Fruit fly (Drosophila melanogaster) whole organism, embryonic: ENCODE results near the gene PIG-C.

Source experiments
- Ada2b ChIP-seq: fragments of 200-800 bp; sonication (Bioruptor generic); IDR thresholded peaks from 2 replicates; pipeline ENCODE4 v1.3.6; 2022; ENCODE audit warnings: missing biosample characterization, missing genetic modification characterization
- Blimp-1 ChIP-seq: fragments of 200-800 bp; sonication (Bioruptor generic); optimal IDR thresholded peaks from 3 replicates; lab custom pipeline; 2018; ENCODE audit warnings: missing biosample characterization, missing genetic modification characterization, mild to moderate bottlenecking, moderate library complexity, missing genetic modification reagents
- CG12071 ChIP-seq: fragments of 200-800 bp; sonication (Bioruptor generic); optimal IDR thresholded peaks from 3 replicates; lab custom pipeline; 2018; ENCODE audit warnings: missing biosample characterization, mild to moderate bottlenecking, missing genetic modification characterization
- CG12155 ChIP-seq: fragments of 200-800 bp; sonication (Bioruptor generic); optimal IDR thresholded peaks from 3 replicates; lab custom pipeline; 2016; ENCODE audit warnings: missing biosample characterization, missing genetic modification characterization
- CG12236 ChIP-seq: fragments of 200-800 bp; sonication (Bioruptor generic); optimal IDR thresholded peaks from 2 replicates; lab custom pipeline; 2016; ENCODE audit warnings: missing biosample characterization, missing genetic modification characterization
- CG13424 ChIP-seq: fragments of 200-800 bp; sonication (Bioruptor generic); optimal IDR thresholded peaks from 2 replicates; lab custom pipeline; 2019; ENCODE audit warnings: missing biosample characterization, mild to moderate bottlenecking, missing genetic modification characterization, moderate library complexity
- CG14710 ChIP-seq: fragments of 200-800 bp; sonication (Bioruptor generic); optimal IDR thresholded peaks from 3 replicates; lab custom pipeline; 2019; ENCODE audit warnings: missing biosample characterization, mild to moderate bottlenecking, missing genetic modification characterization, moderate library complexity
- CG15011 ChIP-seq: fragments of 200-800 bp; sonication (Bioruptor generic); optimal IDR thresholded peaks from 3 replicates; lab custom pipeline; 2018; ENCODE audit warnings: missing biosample characterization, mild to moderate bottlenecking, missing genetic modification characterization
- CG17829 ChIP-seq: fragments of 200-800 bp; optimal IDR thresholded peaks from 2 replicates; lab custom pipeline; 2019; ENCODE audit warnings: missing biosample characterization, mild to moderate bottlenecking, missing genetic modification characterization, moderate library complexity
- CG8281 ChIP-seq: fragments of 200-800 bp; sonication (Bioruptor generic); optimal IDR thresholded peaks from 2 replicates; lab custom pipeline; 2018; ENCODE audit warnings: missing biosample characterization, mild to moderate bottlenecking, missing genetic modification characterization, moderate library complexity
- CG9437 ChIP-seq: fragments of 200-800 bp; sonication (Bioruptor generic); optimal IDR thresholded peaks from 2 replicates; lab custom pipeline; 2018; ENCODE audit warnings: missing biosample characterization, mild to moderate bottlenecking, missing genetic modification characterization
- CG9932 ChIP-seq: fragments of 200-800 bp; sonication (Bioruptor generic); IDR thresholded peaks from 2 replicates; pipeline ENCODE4 v1.3.6; 2022; ENCODE audit warnings: missing biosample characterization, missing genetic modification characterization
- CTCF ChIP-seq: fragments of 200-800 bp; sonication (Bioruptor generic); optimal IDR thresholded peaks from 2 replicates; lab custom pipeline; 2017; ENCODE audit warnings: missing biosample characterization, mild to moderate bottlenecking, missing genetic modification characterization, moderate library complexity
- D19A ChIP-seq: fragments of 200-800 bp; optimal IDR thresholded peaks from 3 replicates; lab custom pipeline; 2019; ENCODE audit warnings: missing biosample characterization, mild to moderate bottlenecking, missing genetic modification characterization, moderate library complexity
- Ets65A ChIP-seq: fragments of 200-800 bp; sonication (Bioruptor generic); peaks from one replicate; lab custom pipeline; 2016; ENCODE audit warnings: missing biosample characterization, missing genetic modification characterization
- Meics ChIP-seq: fragments of 200-800 bp; sonication (Bioruptor generic); optimal IDR thresholded peaks from 2 replicates; lab custom pipeline; 2017; ENCODE audit warnings: missing biosample characterization, mild to moderate bottlenecking, missing genetic modification characterization
- Scr ChIP-seq: fragments of 200-800 bp; sonication (Bioruptor generic); IDR thresholded peaks from 2 replicates; pipeline ENCODE4 v1.3.6; 2022; ENCODE audit warnings: missing biosample characterization, missing genetic modification characterization; ENCODE audit not compliant: partially characterized antibody
- aop ChIP-seq: fragments of 200-800 bp; sonication (Bioruptor generic); IDR thresholded peaks from 2 replicates; pipeline ENCODE4 v1.3.6; 2022; ENCODE audit warnings: missing biosample characterization, missing genetic modification characterization
- croc ChIP-seq: fragments of 200-800 bp; sonication (Bioruptor generic); conservative IDR thresholded peaks from 3 replicates; pipeline ENCODE4 v1.3.6; 2022; ENCODE audit warnings: missing biosample characterization, missing genetic modification characterization
- ems ChIP-seq: fragments of 200-800 bp; sonication (Bioruptor generic); optimal IDR thresholded peaks from 3 replicates; lab custom pipeline; 2016; ENCODE audit warnings: missing biosample characterization, missing genetic modification characterization
- fd3F ChIP-seq: fragments of 200-800 bp; sonication (Bioruptor generic); optimal IDR thresholded peaks from 2 replicates; lab custom pipeline; 2018; ENCODE audit warnings: missing biosample characterization, mild to moderate bottlenecking, missing genetic modification characterization, moderate library complexity
- gsb ChIP-seq: fragments of 200-800 bp; sonication (Bioruptor generic); IDR thresholded peaks from 2 replicates; pipeline ENCODE4 v1.3.6; 2022; ENCODE audit warnings: missing biosample characterization, missing genetic modification characterization
- odd ChIP-seq: fragments of 200-800 bp; sonication (Bioruptor generic); optimal IDR thresholded peaks from 2 replicates; lab custom pipeline; 2017; ENCODE audit warnings: missing biosample characterization, mild to moderate bottlenecking, missing genetic modification characterization
- org-1 ChIP-seq: fragments of 200-800 bp; sonication (Bioruptor generic); optimal IDR thresholded peaks from 2 replicates; lab custom pipeline; 2017; ENCODE audit warnings: missing biosample characterization, missing genetic modification characterization
- stwl ChIP-seq: fragments of 200-800 bp; sonication (Bioruptor generic); optimal IDR thresholded peaks from 3 replicates; lab custom pipeline; 2018; ENCODE audit warnings: missing biosample characterization, mild to moderate bottlenecking, missing genetic modification characterization, moderate library complexity
- tll ChIP-seq, 2 experiments: fragments of 200-800 bp in 1 of 2; fragments of >200 bp in 1 of 2; sonication (Bioruptor generic) in 1 of 2; optimal IDR thresholded peaks; 2 replicates each; lab custom pipeline; 2017 to 2019; ENCODE audit warnings: missing biosample characterization in 2 of 2, missing genetic modification characterization in 2 of 2, mild to moderate bottlenecking in 1 of 2, moderate library complexity in 1 of 2
- zfh2 ChIP-seq: fragments of 200-800 bp; sonication (Bioruptor generic); optimal IDR thresholded peaks from 2 replicates; lab custom pipeline; 2016; ENCODE audit warnings: missing biosample characterization, missing genetic modification characterization

Gene PIG-C

dm6 chr3L:3274463-3275177, 44.4 kb downstream of the PIG-C start (continued):
- TF ChIP-seq CG8281 (tag; lab: Kevin White, UChicago), result no peak

- TF ChIP-seq Ets65A (GFP tag; lab: Kevin White, UChicago), result peak; percentile 12
- TF ChIP-seq CG17829 (tag; lab: Kevin White, UChicago), result no peak
- TF ChIP-seq croc, result no peak
- no peak for TF ChIP-seq aop (GFP tag; lab: Robert Waterston, UW)
- no peak for TF ChIP-seq zfh2 (GFP tag; lab: Kevin White, UChicago)
- no peak for TF ChIP-seq Meics (GFP tag; lab: Kevin White, UChicago)
- peak; percentile 10 for TF ChIP-seq Blimp-1 (GFP tag; lab: Kevin White, UChicago)
- TF ChIP-seq CG12236 (GFP tag; lab: Kevin White, UChicago), result no peak
- no peak for TF ChIP-seq gsb
- no peak for TF ChIP-seq CG13424 (tag; lab: Kevin White, UChicago)
- TF ChIP-seq odd (GFP tag; lab: Kevin White, UChicago), result no peak
- TF ChIP-seq ems (GFP tag; lab: Kevin White, UChicago), result no peak
- no peak for TF ChIP-seq Scr (GFP tag; lab: Robert Waterston, UW)
- peak; percentile 35 for TF ChIP-seq CTCF (GFP tag; lab: Kevin White, UChicago)
- no peak for TF ChIP-seq CG14710 (tag; lab: Kevin White, UChicago)
- no peak for TF ChIP-seq CG12071
- TF ChIP-seq CG12155 (GFP tag; lab: Kevin White, UChicago), result no peak
- no peak for TF ChIP-seq tll (GFP tag; optimal IDR thresholded peaks at IDR 0.05; lab: Kevin White, UChicago)
- TF ChIP-seq, all 482 proteins: peak for 3
These were observed 48.3 kb downstream of the PIG-C start, which contains the start of gene CG14960 for dm6 chr3L:3270736-3271135. CG14960 (plus strand) TSS chr3L:3271036.

- TF ChIP-seq CG9932 (GFP tag; lab: Robert Waterston, UW) (no peak), CG9437 (GFP tag; lab: Kevin White, UChicago) (no peak), stwl (no peak), CG15011 (no peak), org-1 (GFP tag; lab: Kevin White, UChicago) (no peak), D19A (tag; lab: Kevin White, UChicago) (no peak), fd3F (GFP tag; lab: Kevin White, UChicago) (no peak), gsb (no peak), Ada2b (GFP tag; lab: Robert Waterston, UW) (no peak)
- TF ChIP-seq, all 482 proteins: peak for 0
These were observed 50.9 kb downstream of the PIG-C start, which contains the start of gene CG34265 for dm6 chr3L:3268161-3268560. CG34265 (plus strand) TSS chr3L:3268461.
